Fruit fly (Drosophila melanogaster) whole organism, prepupa: Measurements from ENCODE around the gene Arfip.

Experiments used
- Blimp-1 ChIP-seq: fragments of 200-800 bp; sonication (Bioruptor generic); optimal IDR thresholded peaks from 3 replicates; lab custom pipeline; 2017; ENCODE audit warnings: missing biosample characterization, missing genetic modification characterization, mild to moderate bottlenecking, moderate library complexity, missing genetic modification reagents
- CG11294 ChIP-seq: fragments of 200-800 bp; sonication (Bioruptor generic); IDR thresholded peaks from 2 replicates; pipeline ENCODE4 v1.3.6; 2022; ENCODE audit warnings: missing biosample characterization, missing genetic modification characterization
- CG11762 ChIP-seq: fragments of 200-800 bp; sonication (Bioruptor generic); optimal IDR thresholded peaks from 3 replicates; lab custom pipeline; 2016; ENCODE audit warnings: missing biosample characterization, missing genetic modification characterization; ENCODE audit not compliant: insufficient read depth
- CG11902 ChIP-seq: fragments of 200-800 bp; sonication (Bioruptor generic); optimal IDR thresholded peaks from 3 replicates; lab custom pipeline; 2016; ENCODE audit warnings: missing biosample characterization, missing genetic modification characterization
- CG1621 ChIP-seq: fragments of 200-800 bp; sonication (Bioruptor generic); optimal IDR thresholded peaks from 3 replicates; lab custom pipeline; 2018; ENCODE audit warnings: missing biosample characterization, mild to moderate bottlenecking, missing genetic modification characterization
- CG34406 ChIP-seq: fragments of 200-800 bp; sonication (Bioruptor generic); optimal IDR thresholded peaks from 3 replicates; lab custom pipeline; 2016; ENCODE audit warnings: missing biosample characterization, missing genetic modification characterization
- CG3919 ChIP-seq: fragments of 200-800 bp; sonication (Bioruptor generic); optimal IDR thresholded peaks from 3 replicates; lab custom pipeline; 2016; ENCODE audit warnings: missing biosample characterization, missing genetic modification characterization
- CG6808 ChIP-seq: fragments of 200-800 bp; sonication (Bioruptor generic); optimal IDR thresholded peaks from 3 replicates; lab custom pipeline; 2017; ENCODE audit warnings: missing biosample characterization, missing genetic modification characterization, mild to moderate bottlenecking, moderate library complexity, missing genetic modification reagents
- CG8632 ChIP-seq: fragments of 200-800 bp; sonication (Bioruptor generic); optimal IDR thresholded peaks from 3 replicates; lab custom pipeline; 2016; ENCODE audit warnings: missing biosample characterization, missing genetic modification characterization
- CG9139 ChIP-seq: fragments of 200-800 bp; sonication (Bioruptor generic); optimal IDR thresholded peaks from 3 replicates; lab custom pipeline; 2017; ENCODE audit warnings: missing biosample characterization, mild to moderate bottlenecking, missing genetic modification characterization
- Eip75B ChIP-seq: fragments of 200-800 bp; sonication (Bioruptor generic); optimal IDR thresholded peaks from 3 replicates; lab custom pipeline; 2016; ENCODE audit warnings: missing biosample characterization, missing genetic modification characterization
- Hr4 ChIP-seq: fragments of 200-800 bp; sonication (Bioruptor generic); optimal IDR thresholded peaks from 3 replicates; lab custom pipeline; 2016; ENCODE audit warnings: missing biosample characterization, missing genetic modification characterization
- Lpt ChIP-seq: fragments of 200-800 bp; sonication (Bioruptor generic); optimal IDR thresholded peaks from 3 replicates; lab custom pipeline; 2016; ENCODE audit warnings: missing biosample characterization, missing genetic modification characterization
- Smox ChIP-seq: fragments of 200-800 bp; sonication (Bioruptor generic); optimal IDR thresholded peaks from 3 replicates; lab custom pipeline; 2016; ENCODE audit warnings: missing biosample characterization, missing genetic modification characterization
- Sox15 ChIP-seq: fragments of 200-800 bp; sonication (Bioruptor generic); optimal IDR thresholded peaks from 3 replicates; lab custom pipeline; 2016; ENCODE audit warnings: missing biosample characterization, missing genetic modification characterization
- cyc ChIP-seq: fragments of 200-800 bp; sonication (Bioruptor generic); optimal IDR thresholded peaks from 3 replicates; lab custom pipeline; 2016; ENCODE audit warnings: missing biosample characterization, missing genetic modification characterization
- dac ChIP-seq: fragments of 200-800 bp; sonication (Bioruptor generic); optimal IDR thresholded peaks from 2 replicates; lab custom pipeline; 2017; ENCODE audit warnings: missing biosample characterization, mild to moderate bottlenecking, missing genetic modification characterization
- eg ChIP-seq: fragments of 200-800 bp; sonication (Bioruptor generic); IDR thresholded peaks from 3 replicates; pipeline ENCODE4 v1.3.6; 2022; ENCODE audit warnings: missing biosample characterization, missing genetic modification characterization
- fd85E ChIP-seq: fragments of 200-800 bp; sonication (Bioruptor generic); optimal IDR thresholded peaks from 3 replicates; lab custom pipeline; 2016; ENCODE audit warnings: missing biosample characterization, missing genetic modification characterization
- salr ChIP-seq, 2 experiments: fragments of 200-800 bp; sonication (Bioruptor generic); optimal IDR thresholded peaks; 3 replicates each; lab custom pipeline; 2016 to 2018; ENCODE audit warnings: missing biosample characterization in 2 of 2, missing genetic modification characterization in 2 of 2, mild to moderate bottlenecking in 1 of 2
- spab ChIP-seq: fragments of 200-800 bp; sonication (Bioruptor generic); optimal IDR thresholded peaks from 2 replicates; lab custom pipeline; 2017; ENCODE audit warnings: missing biosample characterization, mild to moderate bottlenecking, missing genetic modification characterization, missing genetic modification reagents
- svp ChIP-seq: fragments of 200-800 bp; sonication (Bioruptor generic); peaks from one replicate; lab custom pipeline; 2016; ENCODE audit warnings: missing biosample characterization, missing genetic modification characterization

Arfip gene

dm6 chr3R:11196648-11197388 is 38.0 kb downstream of the Arfip start (continued):
- TF ChIP-seq spab (peak; percentile 98), CG11294 (GFP tag; lab: Robert Waterston, UW) (peak; percentile 98), eg (GFP tag; lab: Robert Waterston, UW) (peak; percentile 98), CG3919 (GFP tag; lab: Kevin White, UChicago) (peak; percentile 97), CG6808 (GFP tag; lab: Kevin White, UChicago) (peak; percentile 97), dac (GFP tag; lab: Kevin White, UChicago) (peak; percentile 97), CG1621 (peak; percentile 89), CG11902 (peak; percentile 96), Smox (GFP tag; lab: Kevin White, UChicago) (peak; percentile 96), fd85E (GFP tag; lab: Kevin White, UChicago) (peak; percentile 79), svp (GFP tag; lab: Kevin White, UChicago) (peak; percentile 99), CG8632 (peak; percentile 99), CG11762 (GFP tag; lab: Kevin White, UChicago) (peak; percentile 95)

dm6 chr3R:11195792-11196191 is 39.0 kb downstream of the Arfip start, which contains the start of gene CG18577:
Gene CG18577, plus strand, starts transcription at chr3R:11196092.
- TF ChIP-seq Eip75B, result no peak
- no peak for TF ChIP-seq spab
- no peak for TF ChIP-seq Lpt (GFP tag; lab: Kevin White, UChicago)
- TF ChIP-seq Blimp-1 (GFP tag; lab: Kevin White, UChicago), result no peak
- TF ChIP-seq Hr4, result no peak
- no peak for TF ChIP-seq Sox15 (GFP tag; lab: Kevin White, UChicago)
- TF ChIP-seq cyc (GFP tag; lab: Kevin White, UChicago), result no peak
- no peak for TF ChIP-seq CG11902
- no peak for TF ChIP-seq CG34406 (GFP tag; lab: Kevin White, UChicago)
- no peak for TF ChIP-seq salr (GFP tag; optimal IDR thresholded peaks at IDR 0.05; lab: Kevin White, UChicago)
- no peak for TF ChIP-seq CG9139
- no peak for TF ChIP-seq Smox (GFP tag; lab: Kevin White, UChicago)
- TF ChIP-seq, all 60 proteins: peak for 0
